1 fruit fly cellular context compared by ENCODE assay signal in the genomic region with DNA sequence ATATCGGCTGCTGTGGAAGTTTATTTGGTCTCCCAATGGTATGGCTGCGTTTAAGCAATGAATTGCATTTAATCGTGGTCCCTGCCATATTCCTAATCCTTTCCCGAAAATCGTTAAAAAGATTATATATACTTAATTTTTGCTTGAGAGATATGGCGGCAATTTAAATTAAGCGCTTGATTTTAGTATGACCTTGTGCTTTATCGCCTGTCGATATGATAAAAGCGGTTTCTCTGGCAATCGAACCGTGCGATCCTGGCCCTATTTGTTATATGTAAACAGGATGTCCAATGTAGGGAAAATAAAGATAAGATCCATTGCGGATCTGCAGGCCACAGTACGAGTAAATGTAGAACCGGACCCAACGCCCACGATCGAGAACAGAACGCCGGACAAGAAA.
TF ChIP-seq lines count a peak whose summit lies in the region.

A gene (plus strand): TSS at position 233 of the 400 bp plus-strand sequence.

TF ChIP-seq in whole organism, embryonic, 481 proteins besides CTCF, POLR2A, EP300 and RAD21 (continued from another document):
- TF ChIP-seq Dref (GFP tag; IDR thresholded peaks at IDR 0.05; lab: Robert Waterston, UW) (peak; percentile 45), slbo (GFP tag; IDR thresholded peaks at IDR 0.05; lab: Robert Waterston, UW) (no peak), wdn (GFP tag; IDR thresholded peaks at IDR 0.05; lab: Robert Waterston, UW) (no peak), Doc3 (GFP tag; IDR thresholded peaks at IDR 0.05; lab: Robert Waterston, UW; ENCODE audit: partially characterized antibody) (0 out of 3 replicates have a peak, but pooled peaks have one; percentile 11), cas (GFP tag; IDR thresholded peaks at IDR 0.05; lab: Robert Waterston, UW) (no peak), ash1 (GFP tag; optimal IDR thresholded peaks at IDR 0.05; lab: Kevin White, UChicago) (no peak), CG9797 (GFP tag; optimal IDR thresholded peaks at IDR 0.05; lab: Kevin White, UChicago) (peak; percentile 27), CG9609 (GFP tag; optimal IDR thresholded peaks at IDR 0.05; lab: Kevin White, UChicago) (no peak), CG6813 (GFP tag; optimal IDR thresholded peaks at IDR 0.05; lab: Kevin White, UChicago) (no peak), CG8359 (GFP tag; optimal IDR thresholded peaks at IDR 0.05; lab: Kevin White, UChicago; ENCODE audit: borderline replicate concordance) (no peak), Dll (GFP tag; IDR thresholded peaks at IDR 0.05; lab: Robert Waterston, UW; ENCODE audit: partially characterized antibody) (no peak), Ets65A (GFP tag; lab: Kevin White, UChicago) (no peak), croc (GFP tag; conservative IDR thresholded peaks at IDR 0.05; lab: Robert Waterston, UW) (no peak), CG18011 (GFP tag; optimal IDR thresholded peaks at IDR 0.05; lab: Kevin White, UChicago) (no peak), Bteb2 (GFP tag; optimal IDR thresholded peaks at IDR 0.05; lab: Kevin White, UChicago) (no peak), gfzf (GFP tag; optimal IDR thresholded peaks at IDR 0.05; lab: Kevin White, UChicago) (peak; percentile 54), Bgb (GFP tag; IDR thresholded peaks at IDR 0.05; lab: Robert Waterston, UW; ENCODE audit: partially characterized antibody) (0 out of 2 replicates have a peak, but pooled peaks have one; percentile 25), Rfx (GFP tag; IDR thresholded peaks at IDR 0.05; lab: Robert Waterston, UW) (no peak), pan (optimal IDR thresholded peaks at IDR 0.05; lab: Kevin White, UChicago) (no peak), pan (GFP tag; optimal IDR thresholded peaks at IDR 0.05 in 1 of 2, IDR thresholded peaks at IDR 0.05 in 1 of 2) (no peak), CG13624 (GFP tag; optimal IDR thresholded peaks at IDR 0.05; lab: Kevin White, UChicago) (no peak), knrl (GFP tag; IDR thresholded peaks at IDR 0.05; lab: Robert Waterston, UW; ENCODE audit: partially characterized antibody) (no peak), fd102C (GFP tag; optimal IDR thresholded peaks at IDR 0.05; lab: Kevin White, UChicago) (no peak), bigmax (GFP tag; optimal IDR thresholded peaks at IDR 0.05; lab: Kevin White, UChicago) (no peak), ranshi (GFP tag; IDR thresholded peaks at IDR 0.05; lab: Robert Waterston, UW) (no peak), E2f2 (GFP tag; IDR thresholded peaks at IDR 0.05; lab: Robert Waterston, UW) (peak; percentile 77), H2.0 (GFP tag; IDR thresholded peaks at IDR 0.05; lab: Robert Waterston, UW) (no peak), tap (tag; optimal IDR thresholded peaks at IDR 0.05; lab: Kevin White, UChicago) (no peak), vfl (GFP tag; optimal IDR thresholded peaks at IDR 0.05; lab: Kevin White, UChicago) (no peak), cg (GFP tag; optimal IDR thresholded peaks at IDR 0.05; lab: Kevin White, UChicago) (no peak), NK7.1 (GFP tag; optimal IDR thresholded peaks at IDR 0.05; lab: Kevin White, UChicago) (no peak), ac (GFP tag; optimal IDR thresholded peaks at IDR 0.05; lab: Kevin White, UChicago) (no peak), Atf3 (GFP tag; optimal IDR thresholded peaks at IDR 0.05; lab: Kevin White, UChicago) (no peak), CG11085 (GFP tag; IDR thresholded peaks at IDR 0.05; lab: Robert Waterston, UW) (no peak), CG17802 (tag; optimal IDR thresholded peaks at IDR 0.05; lab: Kevin White, UChicago) (no peak), nerfin-1 (tag; optimal IDR thresholded peaks at IDR 0.05; lab: Kevin White, UChicago) (no peak), pzg (GFP tag; optimal IDR thresholded peaks at IDR 0.05; lab: Kevin White, UChicago) (peak; percentile 7), kay (GFP tag; optimal IDR thresholded peaks at IDR 0.05; lab: Kevin White, UChicago) (no peak), Ada2b (GFP tag; IDR thresholded peaks at IDR 0.05; lab: Robert Waterston, UW) (no peak), Scr (GFP tag; IDR thresholded peaks at IDR 0.05; lab: Robert Waterston, UW; ENCODE audit: partially characterized antibody) (0 out of 2 replicates have a peak, but pooled peaks have one; percentile 9)
